Worm (Caenorhabditis elegans) whole organism, mixed stage, embryonic: ENCODE measurements around the gene Y41D4A.4.

Experiments
- M03D4.4 ChIP-seq: sonication (generic microtip); optimal IDR thresholded peaks from 2 replicates; lab custom pipeline; 2017; ENCODE audit warnings: mild to moderate bottlenecking, missing genetic modification characterization, missing compliant biosample characterization
- blmp-1 ChIP-seq: fragments of 150-350 bp; optimal IDR thresholded peaks from 2 replicates; lab custom pipeline; 2014; ENCODE audit warnings: missing biosample characterization, missing genetic modification characterization
- ceh-39 ChIP-seq: fragments of 150-350 bp; optimal IDR thresholded peaks from 2 replicates; lab custom pipeline; 2014; ENCODE audit warnings: missing biosample characterization, missing genetic modification characterization
- ceh-43 ChIP-seq: fragments of 200-800 bp; sonication (Bioruptor generic); optimal IDR thresholded peaks from 2 replicates; lab custom pipeline; 2018; ENCODE audit warnings: mild to moderate bottlenecking, missing genetic modification characterization, moderate library complexity, missing compliant biosample characterization
- ceh-83 ChIP-seq: fragments of 200-800 bp; sonication (Bioruptor generic); optimal IDR thresholded peaks from 2 replicates; lab custom pipeline; 2018; ENCODE audit warnings: mild to moderate bottlenecking, missing genetic modification characterization, missing compliant biosample characterization
- cnd-1 ChIP-seq: fragments of 200-800 bp; sonication (Bioruptor generic); optimal IDR thresholded peaks from 2 replicates; lab custom pipeline; 2018; ENCODE audit warnings: mild to moderate bottlenecking, missing genetic modification characterization, missing compliant biosample characterization
- drap-1 ChIP-seq: fragments of 200-800 bp; sonication (Bioruptor generic); optimal IDR thresholded peaks from 3 replicates; lab custom pipeline; 2018; ENCODE audit warnings: mild to moderate bottlenecking, missing genetic modification characterization, missing compliant biosample characterization
- elt-1 ChIP-seq: sonication (generic microtip); optimal IDR thresholded peaks from 2 replicates; lab custom pipeline; 2017; ENCODE audit warnings: missing genetic modification characterization, mild to moderate bottlenecking, missing compliant biosample characterization, antibody characterized with exemption, moderate library complexity, borderline replicate concordance; ENCODE audit not compliant: insufficient read depth
- elt-3 ChIP-seq: fragments of 150-350 bp; optimal IDR thresholded peaks from 2 replicates; lab custom pipeline; 2014; ENCODE audit warnings: missing biosample characterization, missing genetic modification characterization
- ham-2 ChIP-seq: fragments of 200-800 bp; sonication (Bioruptor generic); optimal IDR thresholded peaks from 2 replicates; lab custom pipeline; 2018; ENCODE audit warnings: mild to moderate bottlenecking, missing genetic modification characterization, missing compliant biosample characterization
- hlh-1 ChIP-seq: fragments of 150-350 bp; optimal IDR thresholded peaks from 2 replicates; lab custom pipeline; 2014; ENCODE audit warnings: missing biosample characterization, missing genetic modification reagents, missing genetic modification characterization
- lin-13 ChIP-seq: fragments of 150-350 bp; optimal IDR thresholded peaks from 2 replicates; lab custom pipeline; 2014; ENCODE audit warnings: missing biosample characterization, missing genetic modification characterization
- lin-32 ChIP-seq: fragments of 200-800 bp; sonication (Bioruptor generic); optimal IDR thresholded peaks from 2 replicates; lab custom pipeline; 2018; ENCODE audit warnings: mild to moderate bottlenecking, missing genetic modification characterization, missing compliant biosample characterization
- mab-5 ChIP-seq: fragments of 150-350 bp; optimal IDR thresholded peaks from 2 replicates; lab custom pipeline; 2014; ENCODE audit warnings: missing biosample characterization, missing genetic modification characterization
- mep-1 ChIP-seq: fragments of 150-350 bp; optimal IDR thresholded peaks from 2 replicates; lab custom pipeline; 2017; ENCODE audit warnings: missing biosample characterization, missing genetic modification reagents, missing genetic modification characterization, inconsistent platforms
- mls-2 ChIP-seq: sonication (generic microtip); optimal IDR thresholded peaks from 2 replicates; lab custom pipeline; 2016; ENCODE audit warnings: mild to moderate bottlenecking, missing genetic modification characterization, moderate library complexity, missing compliant biosample characterization
- nhr-2 ChIP-seq: fragments of 150-350 bp; optimal IDR thresholded peaks from 2 replicates; lab custom pipeline; 2014; ENCODE audit warnings: missing biosample characterization, missing genetic modification characterization
- nhr-237 ChIP-seq: fragments of 150-350 bp; optimal IDR thresholded peaks from 2 replicates; lab custom pipeline; 2014; ENCODE audit warnings: missing biosample characterization, missing genetic modification characterization
- nhr-28 ChIP-seq: fragments of 150-350 bp; optimal IDR thresholded peaks from 2 replicates; lab custom pipeline; 2014; ENCODE audit warnings: missing biosample characterization, missing genetic modification characterization
- nhr-76 ChIP-seq: sonication (generic microtip); optimal IDR thresholded peaks from 2 replicates; lab custom pipeline; 2017; ENCODE audit warnings: missing biosample characterization, missing genetic modification characterization
- sem-2 ChIP-seq: fragments of 200-800 bp; sonication (Bioruptor generic); optimal IDR thresholded peaks from 2 replicates; lab custom pipeline; 2018; ENCODE audit warnings: mild to moderate bottlenecking, missing genetic modification characterization, missing compliant biosample characterization
- snpc-4 ChIP-seq: fragments of 150-350 bp; optimal IDR thresholded peaks from 2 replicates; lab custom pipeline; 2014; ENCODE audit warnings: missing biosample characterization, missing genetic modification characterization
- sptf-1 ChIP-seq: sonication (generic microtip); optimal IDR thresholded peaks from 2 replicates; lab custom pipeline; 2017; ENCODE audit warnings: mild to moderate bottlenecking, missing genetic modification characterization, moderate library complexity, missing compliant biosample characterization
- tbx-8 ChIP-seq: fragments of 200-800 bp; sonication (Bioruptor generic); optimal IDR thresholded peaks from 2 replicates; lab custom pipeline; 2018; ENCODE audit warnings: mild to moderate bottlenecking, missing genetic modification characterization, moderate library complexity, missing compliant biosample characterization
- unc-120 ChIP-seq: sonication (generic microtip); optimal IDR thresholded peaks from 2 replicates; lab custom pipeline; 2017; ENCODE audit warnings: missing genetic modification characterization, missing compliant biosample characterization; ENCODE audit not compliant: poor library complexity, severe bottlenecking
- unc-39 ChIP-seq: fragments of 150-350 bp; optimal IDR thresholded peaks from 2 replicates; lab custom pipeline; 2014; ENCODE audit warnings: missing biosample characterization, missing genetic modification characterization
- unc-62 ChIP-seq: fragments of 150-350 bp; optimal IDR thresholded peaks from 2 replicates; lab custom pipeline; 2014; ENCODE audit warnings: missing biosample characterization, missing genetic modification reagents, missing genetic modification characterization
- zip-8 ChIP-seq: fragments of 150-350 bp; optimal IDR thresholded peaks from 2 replicates; lab custom pipeline; 2014; ENCODE audit warnings: missing biosample characterization, missing genetic modification characterization
- ztf-11 ChIP-seq: fragments of 150-350 bp; optimal IDR thresholded peaks from 2 replicates; lab custom pipeline; 2014; ENCODE audit warnings: missing biosample characterization, missing genetic modification characterization

The Y41D4A.4 gene

DNA sequence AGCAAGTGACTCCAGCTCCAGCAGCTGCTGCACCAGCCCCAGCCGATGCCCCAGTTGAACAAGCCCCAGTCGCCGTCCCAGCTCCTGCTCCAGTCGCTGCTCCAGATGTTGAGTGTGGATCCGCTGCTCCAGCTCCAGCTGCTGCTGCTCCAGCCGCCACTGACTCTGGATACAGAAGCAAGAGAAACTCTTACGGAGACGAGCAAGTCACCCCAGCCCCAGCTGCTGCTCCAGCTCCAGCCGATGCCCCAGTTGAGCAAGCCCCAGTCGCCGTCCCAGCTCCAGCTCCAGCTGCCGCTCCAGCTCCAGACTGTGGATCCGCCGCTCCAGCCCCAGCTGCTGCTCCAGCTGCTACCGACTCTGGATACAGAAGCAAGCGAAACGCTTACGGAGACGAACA lies 24.2 kb upstream of the Y41D4A.4 start:
- TF ChIP-seq unc-62 (GFP tag; lab: Kevin White, UChicago) = no peak
- TF ChIP-seq ceh-43 (GFP tag; lab: Kevin White, UChicago) = no peak
- TF ChIP-seq cnd-1 (tag; lab: Kevin White, UChicago) = no peak
- no peak for TF ChIP-seq nhr-2 (tag; lab: Kevin White, UChicago)
- no peak for TF ChIP-seq hlh-1 (tag; lab: Kevin White, UChicago)
- no peak for TF ChIP-seq mab-5 (tag; lab: Kevin White, UChicago)
- no peak for TF ChIP-seq elt-1 (tag; lab: Kevin White, UChicago)
- no peak for TF ChIP-seq mls-2 (tag; lab: Kevin White, UChicago)
- no peak for TF ChIP-seq unc-120 (tag; lab: Kevin White, UChicago)

DNA sequence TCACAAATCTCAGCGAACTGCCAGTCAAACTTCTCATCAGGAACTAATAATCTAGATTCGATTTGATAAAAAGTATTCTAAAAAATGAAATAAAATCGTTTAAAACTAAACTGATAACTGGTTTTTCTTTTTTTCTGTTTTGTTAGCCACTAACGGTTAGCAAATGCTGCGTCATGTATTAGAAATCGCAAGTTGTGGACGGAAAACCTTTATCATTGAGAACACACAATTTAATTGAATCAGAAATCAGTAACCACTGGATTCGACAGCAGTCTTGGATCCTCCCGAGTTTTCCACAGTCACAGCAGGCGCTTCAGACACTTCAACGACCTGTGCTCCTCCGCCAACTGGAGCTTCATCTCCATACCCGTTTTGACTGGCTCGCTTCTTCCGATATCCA lies 22.8 kb upstream of the Y41D4A.4 start:
- no peak for TF ChIP-seq nhr-2 (tag; lab: Kevin White, UChicago)
- TF ChIP-seq M03D4.4 (tag; lab: Kevin White, UChicago) = no peak

DNA sequence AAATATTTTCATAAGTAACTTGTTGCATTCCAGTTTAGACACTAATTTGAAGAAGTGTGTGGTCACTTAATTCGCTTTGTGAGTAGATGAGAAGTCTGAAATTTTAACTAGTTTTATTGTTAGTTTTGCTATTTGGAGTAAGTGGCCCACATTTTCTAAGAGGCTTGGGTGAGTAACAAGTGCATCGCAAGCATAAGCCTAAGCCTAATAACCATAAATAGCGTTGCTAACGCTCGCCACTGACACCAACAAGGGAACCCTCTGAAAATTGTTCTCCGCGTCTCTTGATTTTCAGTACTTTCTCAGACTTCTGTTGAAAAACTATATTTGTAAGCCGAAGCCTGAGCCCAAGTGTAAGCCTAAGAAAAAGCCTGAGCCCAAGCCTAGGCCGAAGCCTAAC lies 21.5 kb upstream of the Y41D4A.4 start, which contains the start of gene epic-3:
TSS of gene epic-3 (minus strand) at position 101 of the 400 bp plus-strand sequence.
- no peak for TF ChIP-seq drap-1 (GFP tag; lab: Kevin White, UChicago)
- TF ChIP-seq sem-2 = no peak
- no peak for TF ChIP-seq zip-8 (tag; lab: Kevin White, UChicago)
- no peak for TF ChIP-seq mls-2 (tag; lab: Kevin White, UChicago)
- no peak for TF ChIP-seq unc-62 (GFP tag; lab: Kevin White, UChicago)
- TF ChIP-seq ztf-11 = no peak
- no peak for TF ChIP-seq snpc-4 (tag; lab: Kevin White, UChicago)
- TF ChIP-seq ceh-39 (tag; lab: Kevin White, UChicago) = no peak
- TF ChIP-seq unc-120 (tag; lab: Kevin White, UChicago) = no peak
- no peak for TF ChIP-seq nhr-2 (tag; lab: Kevin White, UChicago)
- TF ChIP-seq ceh-43 (GFP tag; lab: Kevin White, UChicago) = no peak
- TF ChIP-seq blmp-1 (tag; lab: Kevin White, UChicago) = no peak
- TF ChIP-seq sptf-1 = no peak
- TF ChIP-seq nhr-28 (tag; lab: Kevin White, UChicago) = no peak
- no peak for TF ChIP-seq elt-3
- no peak for TF ChIP-seq mab-5 (tag; lab: Kevin White, UChicago)
- TF ChIP-seq ham-2 (GFP tag; lab: Kevin White, UChicago) = no peak

DNA sequence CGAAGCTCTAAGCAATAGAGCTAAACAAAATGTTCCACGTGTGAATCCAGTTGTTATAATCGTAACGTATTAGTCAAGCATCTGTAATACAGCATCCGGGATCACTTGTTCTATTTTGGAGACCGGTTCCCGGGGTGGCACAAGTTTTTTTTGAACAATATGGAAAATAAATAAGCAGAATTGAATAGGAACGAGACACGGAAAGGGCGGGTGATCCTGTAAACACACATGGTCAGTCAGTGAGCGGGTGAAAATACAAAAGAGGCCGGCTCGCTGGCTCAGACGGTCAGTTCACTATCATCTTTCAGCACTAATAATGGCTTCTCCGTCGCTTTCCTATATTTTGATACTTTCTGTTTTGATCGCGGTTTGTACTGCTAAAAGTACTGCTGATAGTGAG lies 19.9 kb upstream of the Y41D4A.4 start, which contains the start of gene K08D12.8:
TSS of gene K08D12.8 (plus strand) at position 301 of the 400 bp plus-strand sequence.
- TF ChIP-seq snpc-4 (tag; lab: Kevin White, UChicago) (no peak), lin-32 (GFP tag; lab: Kevin White, UChicago) (no peak), nhr-76 (no peak), hlh-1 (tag; lab: Kevin White, UChicago) (no peak), drap-1 (GFP tag; lab: Kevin White, UChicago) (no peak), ham-2 (GFP tag; lab: Kevin White, UChicago) (no peak), nhr-2 (tag; lab: Kevin White, UChicago) (no peak), lin-13 (no peak), blmp-1 (tag; lab: Kevin White, UChicago) (no peak), nhr-237 (tag; lab: Kevin White, UChicago) (no peak), mep-1 (tag; lab: Kevin White, UChicago) (no peak), cnd-1 (tag; lab: Kevin White, UChicago) (no peak), sptf-1 (no peak), mls-2 (tag; lab: Kevin White, UChicago) (no peak), sem-2 (no peak), unc-39 (tag; lab: Kevin White, UChicago) (no peak), unc-62 (GFP tag; lab: Kevin White, UChicago) (no peak), elt-1 (tag; lab: Kevin White, UChicago) (no peak)

DNA sequence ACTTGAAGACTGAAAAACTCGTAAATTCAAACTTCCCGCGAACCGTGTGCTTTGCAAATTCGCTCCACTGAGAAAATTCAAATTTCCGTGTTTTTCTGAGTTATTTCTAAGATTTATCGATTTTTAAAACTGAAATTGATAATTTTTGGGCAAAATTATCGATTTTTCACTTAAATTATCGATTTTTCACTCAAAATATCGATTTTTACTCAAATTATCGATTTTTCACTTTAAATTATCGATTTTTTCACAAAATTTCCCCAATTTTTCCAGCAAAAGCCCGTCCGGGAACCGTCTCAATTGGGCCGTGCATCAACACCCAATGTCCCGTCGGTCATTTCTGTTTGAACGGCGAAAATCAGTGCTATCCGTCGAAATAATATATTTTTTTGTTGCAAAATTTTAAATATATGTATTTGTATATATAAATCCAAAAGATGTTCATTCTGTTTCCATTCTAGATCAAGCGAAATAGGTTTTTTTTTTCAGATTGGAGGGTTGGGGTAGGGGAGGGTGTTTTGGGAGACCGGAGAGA lies 18.2 kb upstream of the Y41D4A.4 start:
- TF ChIP-seq lin-32 (GFP tag; lab: Kevin White, UChicago) (no peak), nhr-76 (no peak), mep-1 (tag; lab: Kevin White, UChicago) (no peak), sptf-1 (no peak), tbx-8 (no peak), ceh-83 (GFP tag; lab: Kevin White, UChicago) (no peak), hlh-1 (tag; lab: Kevin White, UChicago) (no peak)
